Worm (Caenorhabditis elegans) whole organism, early embryonic: ENCODE data around the gene lys-7.

ENCODE experiments used
- B0310.2 ChIP-seq: sonication (generic microtip); optimal IDR thresholded peaks from 2 replicates; lab custom pipeline; 2016; ENCODE audit warnings: mild to moderate bottlenecking, missing genetic modification characterization, missing compliant biosample characterization
- F13C5.2 ChIP-seq: sonication (generic microtip); optimal IDR thresholded peaks from 2 replicates; lab custom pipeline; 2017; ENCODE audit warnings: mild to moderate bottlenecking, missing genetic modification characterization, inconsistent platforms, missing compliant biosample characterization
- ama-1 ChIP-seq: fragments of 150-350 bp; optimal IDR thresholded peaks from 2 replicates; lab custom pipeline; 2014
- ceh-13 ChIP-seq: fragments of 200-800 bp; sonication (Bioruptor generic); optimal IDR thresholded peaks from 2 replicates; lab custom pipeline; 2018; ENCODE audit warnings: mild to moderate bottlenecking, missing genetic modification characterization, missing compliant biosample characterization
- ceh-36 ChIP-seq: sonication (generic microtip); optimal IDR thresholded peaks from 2 replicates; lab custom pipeline; 2016; ENCODE audit warnings: missing genetic modification characterization, inconsistent platforms, missing compliant biosample characterization
- ets-7 ChIP-seq: sonication (generic microtip); optimal IDR thresholded peaks from 2 replicates; lab custom pipeline; 2016; ENCODE audit warnings: missing genotype, missing genetic modification characterization, missing compliant biosample characterization
- flt-1 ChIP-seq: fragments of 200-800 bp; sonication (Bioruptor generic); IDR thresholded peaks from 2 replicates; pipeline ENCODE4 v1.3.6; 2022; ENCODE audit warnings: missing genetic modification characterization, missing compliant biosample characterization
- hmbx-1 ChIP-seq: sonication (generic microtip); optimal IDR thresholded peaks from 2 replicates; lab custom pipeline; 2016; ENCODE audit warnings: mild to moderate bottlenecking, missing genetic modification characterization, missing compliant biosample characterization
- hmg-4 ChIP-seq: fragments of 200-800 bp; sonication (Bioruptor generic); optimal IDR thresholded peaks from 2 replicates; lab custom pipeline; 2018; ENCODE audit warnings: mild to moderate bottlenecking, missing genetic modification characterization, missing compliant biosample characterization
- hnd-1 ChIP-seq: sonication (generic microtip); optimal IDR thresholded peaks from 2 replicates; lab custom pipeline; 2016; ENCODE audit warnings: missing genetic modification characterization, missing compliant biosample characterization
- pes-1 ChIP-seq: fragments of 200-800 bp; sonication (Bioruptor generic); IDR thresholded peaks from 2 replicates; pipeline ENCODE4 v1.3.6; 2022; ENCODE audit warnings: missing genetic modification reagents, missing genetic modification characterization, missing compliant biosample characterization
- scrt-1 ChIP-seq: fragments of 200-800 bp; sonication (Bioruptor generic); IDR thresholded peaks from 2 replicates; pipeline ENCODE4 v1.3.6; 2022; ENCODE audit warnings: missing genetic modification characterization, missing compliant biosample characterization
- tbx-37 ChIP-seq: fragments of 200-800 bp; sonication (Bioruptor generic); conservative IDR thresholded peaks from 2 replicates; pipeline ENCODE4 v1.3.6; 2022; ENCODE audit warnings: missing genetic modification reagents, missing genetic modification characterization, missing compliant biosample characterization
- tra-4 ChIP-seq: sonication (generic microtip); optimal IDR thresholded peaks from 2 replicates; lab custom pipeline; 2017; ENCODE audit warnings: missing genetic modification characterization, missing compliant biosample characterization

DNA sequence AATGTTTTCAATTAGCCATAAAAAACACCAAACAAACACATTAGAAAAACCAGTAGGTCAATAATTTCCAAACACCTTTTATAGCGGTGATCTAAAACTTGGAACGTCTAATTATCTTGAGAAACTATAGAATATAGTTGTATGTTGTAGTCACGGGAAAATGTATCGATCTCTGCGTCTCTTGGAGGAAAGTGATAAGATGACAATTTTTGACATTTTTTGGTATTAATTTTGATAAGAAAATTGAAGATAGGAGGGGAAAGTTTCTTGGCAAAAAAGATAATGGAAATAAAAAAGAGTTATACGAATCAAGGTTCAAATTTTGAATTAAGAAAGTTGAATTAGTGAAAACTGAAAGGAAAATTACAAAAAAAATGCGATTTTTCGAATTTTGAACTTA is 23.3 kb upstream of the lys-7 start:
- no peak for TF ChIP-seq pes-1
- no peak for TF ChIP-seq ama-1 (lab: Kevin White, UChicago)
- TF ChIP-seq ets-7 (tag; lab: Kevin White, UChicago), result no peak
- no peak for TF ChIP-seq hmbx-1
- TF ChIP-seq hnd-1 (tag; lab: Kevin White, UChicago), result no peak
- no peak for TF ChIP-seq hmg-4 (GFP tag; lab: Kevin White, UChicago)
- no peak for TF ChIP-seq scrt-1
- TF ChIP-seq F13C5.2 (tag; lab: Kevin White, UChicago), result no peak
- TF ChIP-seq flt-1, result no peak
- no peak for TF ChIP-seq tbx-37 (GFP tag; lab: Robert Waterston, UW)
- no peak for TF ChIP-seq ceh-13 (GFP tag; lab: Kevin White, UChicago)
- no peak for TF ChIP-seq B0310.2
- TF ChIP-seq tra-4 (tag; lab: Kevin White, UChicago), result no peak
- TF ChIP-seq ceh-36 (tag; lab: Kevin White, UChicago), result no peak
